Worm (Caenorhabditis elegans): Measurements from ENCODE around the gene F23F12.12.

DNA sequence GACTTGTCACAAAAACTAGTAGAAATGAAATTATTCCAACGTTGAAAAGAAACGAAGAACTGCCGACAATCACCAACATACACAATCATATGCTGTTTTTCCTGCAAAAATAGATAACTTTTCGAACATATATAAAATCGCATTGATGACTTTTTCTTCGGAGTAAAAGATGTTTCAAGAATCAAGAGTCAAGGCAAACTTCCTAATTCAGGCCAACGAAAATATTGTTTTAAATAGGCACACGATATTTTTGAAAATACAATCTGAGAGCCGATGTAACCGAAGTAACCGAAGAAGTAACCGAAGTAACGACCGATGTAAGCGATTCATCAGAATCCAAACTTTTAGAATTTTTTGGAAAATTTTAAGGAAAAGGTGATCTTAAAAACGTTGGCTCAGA is 12.0 kb downstream of the F23F12.12 start, which contains the start of gene C09E7.10:
- TF ChIP-seq him-1 (tag; optimal IDR thresholded peaks at IDR 0.05) = no peak
- TF ChIP-seq W03F9.2 (tag; optimal IDR thresholded peaks at IDR 0.05) = no peak
- TF ChIP-seq dao-5 (tag; optimal IDR thresholded peaks at IDR 0.05) = no peak
